Fruit fly (Drosophila melanogaster): ENCODE measurements around the gene CG7920.

Gene CG7920

DNA sequence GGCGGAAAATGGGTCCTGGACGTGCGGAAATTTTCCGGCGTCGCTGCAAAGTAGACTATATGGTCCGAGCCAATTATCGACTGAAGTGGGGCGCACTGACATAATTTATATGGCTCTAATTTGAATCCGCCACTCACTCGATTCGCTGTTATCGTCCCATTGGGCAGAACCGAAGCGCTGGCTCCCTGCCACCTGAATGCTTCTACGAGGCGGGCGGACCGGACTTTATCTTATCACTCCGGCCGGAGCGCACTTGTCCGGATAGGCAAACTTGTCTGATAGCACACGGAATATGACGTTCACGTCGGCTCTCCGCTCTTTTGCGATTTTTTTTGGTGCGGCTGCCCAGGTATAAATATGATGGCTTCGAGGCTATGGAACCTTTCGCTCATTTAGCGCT, 47.5 kb upstream of the CG7920 start (continued):
- TF ChIP-seq CG10543 (GFP tag; optimal IDR thresholded peaks at IDR 0.05): peak; percentile 90
- TF ChIP-seq Trl (optimal IDR thresholded peaks at IDR 0.05): peak in 1 of 2 experiments; percentile 24
- TF ChIP-seq Trl (GFP tag; optimal IDR thresholded peaks at IDR 0.05): no peak
- TF ChIP-seq CTCF (GFP tag; optimal IDR thresholded peaks at IDR 0.05): no peak

dm6 chr3R:30061980-30062379, 46.9 kb upstream of the CG7920 start:
- TF ChIP-seq Eip74EF (GFP tag; optimal IDR thresholded peaks at IDR 0.05) (peak in 1 of 2 experiments; percentile 4), D19B (GFP tag; optimal IDR thresholded peaks at IDR 0.05) (no peak), CG6813 (GFP tag; optimal IDR thresholded peaks at IDR 0.05) (peak; percentile 50), CG11085 (GFP tag; IDR thresholded peaks at IDR 0.05) (no peak), crc (GFP tag; optimal IDR thresholded peaks at IDR 0.05) (no peak), Dip3 (GFP tag; optimal IDR thresholded peaks at IDR 0.05) (no peak), CG18619 (GFP tag; optimal IDR thresholded peaks at IDR 0.05) (no peak), Blimp-1 (GFP tag; optimal IDR thresholded peaks at IDR 0.05) (no peak), bcd (GFP tag; optimal IDR thresholded peaks at IDR 0.05) (no peak), CG6654 (GFP tag; optimal IDR thresholded peaks at IDR 0.05) (no peak), Sry-δ (GFP tag; optimal IDR thresholded peaks at IDR 0.05) (no peak), Tbp (GFP tag; optimal IDR thresholded peaks at IDR 0.05) (no peak), Med (GFP tag) (peak; percentile 73), H2.0 (GFP tag; IDR thresholded peaks at IDR 0.05) (no peak), CG5180 (GFP tag; optimal IDR thresholded peaks at IDR 0.05) (peak; percentile 28), CG34376 (GFP tag; optimal IDR thresholded peaks at IDR 0.05) (peak; percentile 24), PHDP (tag; optimal IDR thresholded peaks at IDR 0.05) (no peak), CG17328 (GFP tag; IDR thresholded peaks at IDR 0.05) (no peak), sens-2 (GFP tag; IDR thresholded peaks at IDR 0.05) (0 out of 2 replicates have a peak, but pooled peaks have one; percentile 31), CG33213 (GFP tag; optimal IDR thresholded peaks at IDR 0.05) (no peak), Oaz (GFP tag; IDR thresholded peaks at IDR 0.05) (no peak), CG14667 (GFP tag; IDR thresholded peaks at IDR 0.05) (no peak), CG31388 (GFP tag; optimal IDR thresholded peaks at IDR 0.05) (no peak), sens (GFP tag) (peak; percentile 16), CG11695 (GFP tag; IDR thresholded peaks at IDR 0.05) (no peak), CG9817 (tag; optimal IDR thresholded peaks at IDR 0.05) (no peak), slp2 (GFP tag; optimal IDR thresholded peaks at IDR 0.05) (no peak), Lpt (GFP tag; optimal IDR thresholded peaks at IDR 0.05) (no peak), cas (GFP tag; IDR thresholded peaks at IDR 0.05) (no peak), salm (tag; optimal IDR thresholded peaks at IDR 0.05) (no peak), otp (GFP tag; IDR thresholded peaks at IDR 0.05) (no peak)

dm6 chr3R:30061154-30061482, 46.0 kb upstream of the CG7920 start:
- TF ChIP-seq Hr39 (optimal IDR thresholded peaks at IDR 0.05): no peak
- TF ChIP-seq bsh (GFP tag; optimal IDR thresholded peaks at IDR 0.05): peak; percentile 34 to 85
- peak; percentile 93 for TF ChIP-seq CG1603 (tag; optimal IDR thresholded peaks at IDR 0.05)
- TF ChIP-seq YL-1 (GFP tag; optimal IDR thresholded peaks at IDR 0.05): no peak
- peak; percentile 87 for TF ChIP-seq peb (GFP tag; IDR thresholded peaks at IDR 0.05)
- peak; percentile 86 for TF ChIP-seq CG11695 (GFP tag; IDR thresholded peaks at IDR 0.05)
- peak; percentile 92 for TF ChIP-seq esg (GFP tag; conservative IDR thresholded peaks at IDR 0.05)
- TF ChIP-seq fru (optimal IDR thresholded peaks at IDR 0.05): no peak
- peak; percentile 59 for TF ChIP-seq Sry-β (GFP tag; optimal IDR thresholded peaks at IDR 0.05)
- TF ChIP-seq Max (GFP tag; optimal IDR thresholded peaks at IDR 0.05): peak; percentile 85
- TF ChIP-seq emc (GFP tag; optimal IDR thresholded peaks at IDR 0.05): peak; percentile 79
- no peak for TF ChIP-seq CG7963 (GFP tag; IDR thresholded peaks at IDR 0.05; ENCODE audit: partially characterized antibody)
- TF ChIP-seq br (optimal IDR thresholded peaks at IDR 0.05): no peak
- TF ChIP-seq ase (GFP tag; IDR thresholded peaks at IDR 0.05): peak; percentile 91
- TF ChIP-seq CG15514 (GFP tag; optimal IDR thresholded peaks at IDR 0.05): peak; percentile 75
- TF ChIP-seq yki (optimal IDR thresholded peaks at IDR 0.05): no peak
- peak; percentile 89 for TF ChIP-seq onecut (GFP tag; IDR thresholded peaks at IDR 0.05)
- peak; percentile 78 for TF ChIP-seq CG7357 (GFP tag; IDR thresholded peaks at IDR 0.05)
- TF ChIP-seq rib (GFP tag; IDR thresholded peaks at IDR 0.05): peak; percentile 62; the same call in 1 of the 2 replicates
- TF ChIP-seq p53 (GFP tag; optimal IDR thresholded peaks at IDR 0.05): peak; percentile 62
